Worm (Caenorhabditis elegans) whole organism, mixed stage, embryonic: Measurements from ENCODE around the gene fbxb-18.

Experiments
- bed-3 ChIP-seq: fragments of 200-800 bp; sonication (Bioruptor generic); optimal IDR thresholded peaks from 3 replicates; lab custom pipeline; 2018; ENCODE audit warnings: mild to moderate bottlenecking, missing genetic modification characterization, moderate library complexity, missing compliant biosample characterization
- ceh-39 ChIP-seq: fragments of 150-350 bp; optimal IDR thresholded peaks from 2 replicates; lab custom pipeline; 2014; ENCODE audit warnings: missing biosample characterization, missing genetic modification characterization
- ceh-43 ChIP-seq: fragments of 200-800 bp; sonication (Bioruptor generic); optimal IDR thresholded peaks from 2 replicates; lab custom pipeline; 2018; ENCODE audit warnings: mild to moderate bottlenecking, missing genetic modification characterization, moderate library complexity, missing compliant biosample characterization
- ceh-83 ChIP-seq: fragments of 200-800 bp; sonication (Bioruptor generic); optimal IDR thresholded peaks from 2 replicates; lab custom pipeline; 2018; ENCODE audit warnings: mild to moderate bottlenecking, missing genetic modification characterization, missing compliant biosample characterization
- cnd-1 ChIP-seq: fragments of 200-800 bp; sonication (Bioruptor generic); optimal IDR thresholded peaks from 2 replicates; lab custom pipeline; 2018; ENCODE audit warnings: mild to moderate bottlenecking, missing genetic modification characterization, missing compliant biosample characterization
- drap-1 ChIP-seq: fragments of 200-800 bp; sonication (Bioruptor generic); optimal IDR thresholded peaks from 3 replicates; lab custom pipeline; 2018; ENCODE audit warnings: mild to moderate bottlenecking, missing genetic modification characterization, missing compliant biosample characterization
- elt-1 ChIP-seq: sonication (generic microtip); optimal IDR thresholded peaks from 2 replicates; lab custom pipeline; 2017; ENCODE audit warnings: missing genetic modification characterization, mild to moderate bottlenecking, missing compliant biosample characterization, antibody characterized with exemption, moderate library complexity, borderline replicate concordance; ENCODE audit not compliant: insufficient read depth
- elt-3 ChIP-seq: fragments of 150-350 bp; optimal IDR thresholded peaks from 2 replicates; lab custom pipeline; 2014; ENCODE audit warnings: missing biosample characterization, missing genetic modification characterization
- flh-1 ChIP-seq: fragments of 200-800 bp; sonication (Bioruptor generic); optimal IDR thresholded peaks from 2 replicates; lab custom pipeline; 2018; ENCODE audit warnings: mild to moderate bottlenecking, missing genetic modification characterization, moderate library complexity, missing compliant biosample characterization
- ham-2 ChIP-seq: fragments of 200-800 bp; sonication (Bioruptor generic); optimal IDR thresholded peaks from 2 replicates; lab custom pipeline; 2018; ENCODE audit warnings: mild to moderate bottlenecking, missing genetic modification characterization, missing compliant biosample characterization
- hlh-1 ChIP-seq: fragments of 150-350 bp; optimal IDR thresholded peaks from 2 replicates; lab custom pipeline; 2014; ENCODE audit warnings: missing biosample characterization, missing genetic modification reagents, missing genetic modification characterization
- lin-13 ChIP-seq: fragments of 150-350 bp; optimal IDR thresholded peaks from 2 replicates; lab custom pipeline; 2014; ENCODE audit warnings: missing biosample characterization, missing genetic modification characterization
- lin-32 ChIP-seq: fragments of 200-800 bp; sonication (Bioruptor generic); optimal IDR thresholded peaks from 2 replicates; lab custom pipeline; 2018; ENCODE audit warnings: mild to moderate bottlenecking, missing genetic modification characterization, missing compliant biosample characterization
- lsy-2 ChIP-seq: fragments of 150-350 bp; optimal IDR thresholded peaks from 2 replicates; lab custom pipeline; 2014; ENCODE audit warnings: missing biosample characterization, missing genetic modification characterization
- mab-5 ChIP-seq: fragments of 150-350 bp; optimal IDR thresholded peaks from 2 replicates; lab custom pipeline; 2014; ENCODE audit warnings: missing biosample characterization, missing genetic modification characterization
- mep-1 ChIP-seq: fragments of 150-350 bp; optimal IDR thresholded peaks from 2 replicates; lab custom pipeline; 2017; ENCODE audit warnings: missing biosample characterization, missing genetic modification reagents, missing genetic modification characterization, inconsistent platforms
- mls-2 ChIP-seq: sonication (generic microtip); optimal IDR thresholded peaks from 2 replicates; lab custom pipeline; 2016; ENCODE audit warnings: mild to moderate bottlenecking, missing genetic modification characterization, moderate library complexity, missing compliant biosample characterization
- nhr-12 ChIP-seq: fragments of 150-350 bp; optimal IDR thresholded peaks from 2 replicates; lab custom pipeline; 2014; ENCODE audit warnings: missing biosample characterization, missing genetic modification characterization
- nhr-2 ChIP-seq: fragments of 150-350 bp; optimal IDR thresholded peaks from 2 replicates; lab custom pipeline; 2014; ENCODE audit warnings: missing biosample characterization, missing genetic modification characterization
- nhr-237 ChIP-seq: fragments of 150-350 bp; optimal IDR thresholded peaks from 2 replicates; lab custom pipeline; 2014; ENCODE audit warnings: missing biosample characterization, missing genetic modification characterization
- nhr-28 ChIP-seq: fragments of 150-350 bp; optimal IDR thresholded peaks from 2 replicates; lab custom pipeline; 2014; ENCODE audit warnings: missing biosample characterization, missing genetic modification characterization
- nhr-76 ChIP-seq: sonication (generic microtip); optimal IDR thresholded peaks from 2 replicates; lab custom pipeline; 2017; ENCODE audit warnings: missing biosample characterization, missing genetic modification characterization
- sem-2 ChIP-seq: fragments of 200-800 bp; sonication (Bioruptor generic); optimal IDR thresholded peaks from 2 replicates; lab custom pipeline; 2018; ENCODE audit warnings: mild to moderate bottlenecking, missing genetic modification characterization, missing compliant biosample characterization
- snpc-4 ChIP-seq: fragments of 150-350 bp; optimal IDR thresholded peaks from 2 replicates; lab custom pipeline; 2014; ENCODE audit warnings: missing biosample characterization, missing genetic modification characterization
- sptf-1 ChIP-seq: sonication (generic microtip); optimal IDR thresholded peaks from 2 replicates; lab custom pipeline; 2017; ENCODE audit warnings: mild to moderate bottlenecking, missing genetic modification characterization, moderate library complexity, missing compliant biosample characterization
- tbx-8 ChIP-seq: fragments of 200-800 bp; sonication (Bioruptor generic); optimal IDR thresholded peaks from 2 replicates; lab custom pipeline; 2018; ENCODE audit warnings: mild to moderate bottlenecking, missing genetic modification characterization, moderate library complexity, missing compliant biosample characterization
- unc-120 ChIP-seq: sonication (generic microtip); optimal IDR thresholded peaks from 2 replicates; lab custom pipeline; 2017; ENCODE audit warnings: missing genetic modification characterization, missing compliant biosample characterization; ENCODE audit not compliant: poor library complexity, severe bottlenecking
- unc-39 ChIP-seq: fragments of 150-350 bp; optimal IDR thresholded peaks from 2 replicates; lab custom pipeline; 2014; ENCODE audit warnings: missing biosample characterization, missing genetic modification characterization
- unc-62 ChIP-seq: fragments of 150-350 bp; optimal IDR thresholded peaks from 2 replicates; lab custom pipeline; 2014; ENCODE audit warnings: missing biosample characterization, missing genetic modification reagents, missing genetic modification characterization
- zip-8 ChIP-seq: fragments of 150-350 bp; optimal IDR thresholded peaks from 2 replicates; lab custom pipeline; 2014; ENCODE audit warnings: missing biosample characterization, missing genetic modification characterization

fbxb-18 gene

DNA sequence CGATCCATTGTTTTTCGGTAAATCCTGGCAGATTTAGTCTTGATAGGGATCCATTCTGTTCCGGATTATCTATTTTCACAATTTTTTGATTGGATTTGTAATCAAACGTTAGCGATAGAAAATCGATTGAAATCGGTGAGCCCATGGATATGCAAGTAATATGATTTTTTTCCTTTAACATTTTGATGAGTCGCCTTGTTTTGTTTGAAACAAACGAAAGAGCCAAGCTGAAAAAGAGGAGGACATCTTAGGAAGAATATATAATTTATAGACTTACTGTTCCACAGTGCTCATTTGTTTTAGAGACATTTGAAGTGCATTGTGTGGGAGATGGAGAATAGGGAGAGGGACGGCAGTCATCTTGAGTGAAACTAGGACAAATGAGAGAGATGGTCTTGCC lies at the start of gene fbxb-18, which contains the start of gene fbxb-19:
TSS of gene fbxb-18 (minus strand) at position 101 of the 400 bp plus-strand sequence.
TSS of gene fbxb-19 (minus strand) at position 369 of the 400 bp plus-strand sequence.
- no peak for TF ChIP-seq cnd-1
- no peak for TF ChIP-seq ceh-39 (tag; lab: Kevin White, UChicago)
- no peak for TF ChIP-seq elt-1 (tag; lab: Kevin White, UChicago)
- no peak for TF ChIP-seq lsy-2 (tag; lab: Kevin White, UChicago)
- no peak for TF ChIP-seq nhr-76
- no peak for TF ChIP-seq ceh-83 (GFP tag; lab: Kevin White, UChicago)

DNA sequence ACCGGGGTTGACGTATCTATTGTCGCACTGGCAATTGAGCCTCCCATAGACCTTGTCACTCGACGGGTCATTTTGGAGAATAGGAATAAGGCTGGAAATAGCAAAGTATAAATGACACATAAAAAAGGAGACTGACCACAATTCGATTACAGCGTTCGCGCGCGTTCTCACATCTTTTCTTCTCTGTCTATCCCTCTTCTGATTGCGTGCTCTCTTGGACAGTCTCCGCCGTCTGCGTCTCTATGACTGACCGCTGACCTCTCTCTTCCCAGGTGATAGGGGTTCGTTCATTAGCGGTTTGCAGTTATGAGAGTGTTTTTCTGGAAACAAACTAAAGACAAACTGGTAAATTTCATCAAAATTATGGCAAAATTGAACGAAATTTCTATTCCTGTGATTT lies 47.6 kb upstream of the fbxb-18 start, which contains the start of gene ceh-83:
TSS of gene ceh-83 (minus strand) at position 181 of the 400 bp plus-strand sequence.
- TF ChIP-seq bed-3 (GFP tag; lab: Kevin White, UChicago): no peak
- TF ChIP-seq lin-13 (tag; lab: Kevin White, UChicago): no peak
- TF ChIP-seq elt-1 (tag; lab: Kevin White, UChicago): no peak
- no peak for TF ChIP-seq nhr-2 (tag; lab: Kevin White, UChicago)
- no peak for TF ChIP-seq ceh-39 (tag; lab: Kevin White, UChicago)
- no peak for TF ChIP-seq sem-2
- TF ChIP-seq unc-39 (tag; lab: Kevin White, UChicago): no peak

DNA sequence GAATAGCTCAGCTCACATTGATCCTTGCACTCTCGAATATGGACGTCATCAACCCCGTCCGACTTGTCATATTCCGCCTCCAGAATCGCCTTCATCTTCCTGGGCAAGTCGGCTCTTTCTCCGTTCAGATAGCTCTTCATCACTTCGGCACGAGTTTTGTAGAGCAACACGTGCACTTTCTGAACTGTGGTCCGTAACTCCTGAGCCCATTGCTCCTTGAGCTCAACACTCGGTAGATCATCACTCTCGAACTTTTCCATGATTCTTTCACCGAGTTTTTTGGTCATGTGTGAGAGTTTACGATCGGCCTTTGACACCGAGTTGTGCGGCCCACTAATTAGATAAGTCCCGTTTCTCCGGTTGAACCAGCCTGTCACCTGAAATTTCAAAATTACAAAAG lies 46.4 kb upstream of the fbxb-18 start:
- TF ChIP-seq drap-1 (no peak), unc-62 (GFP tag; lab: Kevin White, UChicago) (no peak), hlh-1 (tag; lab: Kevin White, UChicago) (no peak), mep-1 (tag; lab: Kevin White, UChicago) (no peak)

DNA sequence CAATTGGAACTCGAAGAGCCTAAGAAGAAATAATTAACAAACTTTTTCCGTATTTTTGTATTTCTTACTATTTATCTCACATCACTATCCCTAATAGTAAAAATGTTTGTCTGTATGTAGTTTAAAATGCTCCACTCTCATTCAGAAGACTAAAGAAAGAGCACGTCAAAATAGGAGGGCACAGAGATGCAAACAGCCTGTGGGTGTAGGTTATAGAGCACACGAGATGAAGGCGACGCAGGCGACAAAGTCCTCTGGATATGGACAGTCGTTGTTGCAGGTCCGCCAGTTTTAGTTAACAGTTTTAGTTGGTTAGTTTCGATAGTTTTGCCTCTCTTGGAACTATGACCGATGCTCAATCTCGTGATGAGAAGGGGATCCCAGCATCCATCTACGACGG lies 43.2 kb upstream of the fbxb-18 start, which contains the start of gene ceh-82:
TSS of gene ceh-82 (plus strand) at position 301 of the 400 bp plus-strand sequence.
- TF ChIP-seq nhr-237 (tag; lab: Kevin White, UChicago): no peak
- no peak for TF ChIP-seq unc-62 (GFP tag; lab: Kevin White, UChicago)
- TF ChIP-seq unc-120 (tag; lab: Kevin White, UChicago): no peak
- TF ChIP-seq bed-3 (GFP tag; lab: Kevin White, UChicago): no peak
- no peak for TF ChIP-seq zip-8 (tag; lab: Kevin White, UChicago)
- TF ChIP-seq snpc-4 (tag; lab: Kevin White, UChicago): no peak
- TF ChIP-seq ceh-39 (tag; lab: Kevin White, UChicago): no peak
- TF ChIP-seq cnd-1: no peak
- TF ChIP-seq elt-1 (tag; lab: Kevin White, UChicago): no peak
- no peak for TF ChIP-seq mab-5
- TF ChIP-seq elt-3: no peak
- no peak for TF ChIP-seq ham-2 (GFP tag; lab: Kevin White, UChicago)
- TF ChIP-seq lin-13 (tag; lab: Kevin White, UChicago): no peak
- TF ChIP-seq tbx-8 (GFP tag; lab: Kevin White, UChicago): no peak
- no peak for TF ChIP-seq mep-1 (tag; lab: Kevin White, UChicago)
- no peak for TF ChIP-seq sptf-1 (tag; lab: Kevin White, UChicago)
- no peak for TF ChIP-seq hlh-1 (tag; lab: Kevin White, UChicago)
- TF ChIP-seq nhr-12 (tag; lab: Kevin White, UChicago): no peak
- TF ChIP-seq sem-2: no peak

DNA sequence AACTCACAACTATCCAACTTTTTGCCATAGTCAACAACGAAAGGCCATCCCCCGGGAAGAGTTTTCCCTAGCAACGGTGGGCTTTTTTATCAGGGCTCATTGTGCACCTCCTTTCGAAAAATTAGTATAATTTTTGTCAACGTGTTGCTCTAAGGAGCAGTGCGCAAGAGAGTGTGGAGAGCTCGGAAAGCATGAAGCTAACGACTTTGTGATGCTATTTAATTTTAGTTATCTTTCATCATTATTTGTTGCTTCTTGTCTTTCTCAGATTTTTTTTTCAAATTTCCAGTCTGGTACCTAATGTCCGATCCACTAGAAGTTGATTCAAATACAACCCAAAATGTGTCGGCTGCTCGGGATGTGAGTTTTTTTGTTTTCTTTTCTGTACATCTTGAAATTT lies 41.4 kb upstream of the fbxb-18 start, which contains the start of gene ceh-81:
TSS of gene ceh-81 (plus strand) at position 301 of the 400 bp plus-strand sequence.
- no peak for TF ChIP-seq nhr-28
- TF ChIP-seq elt-1 (tag; lab: Kevin White, UChicago): no peak
- no peak for TF ChIP-seq mep-1 (tag; lab: Kevin White, UChicago)
- no peak for TF ChIP-seq flh-1 (GFP tag; lab: Kevin White, UChicago)
- no peak for TF ChIP-seq nhr-12 (tag; lab: Kevin White, UChicago)
- TF ChIP-seq elt-3: no peak
- no peak for TF ChIP-seq unc-39 (tag; lab: Kevin White, UChicago)
- TF ChIP-seq hlh-1 (tag; lab: Kevin White, UChicago): no peak

DNA sequence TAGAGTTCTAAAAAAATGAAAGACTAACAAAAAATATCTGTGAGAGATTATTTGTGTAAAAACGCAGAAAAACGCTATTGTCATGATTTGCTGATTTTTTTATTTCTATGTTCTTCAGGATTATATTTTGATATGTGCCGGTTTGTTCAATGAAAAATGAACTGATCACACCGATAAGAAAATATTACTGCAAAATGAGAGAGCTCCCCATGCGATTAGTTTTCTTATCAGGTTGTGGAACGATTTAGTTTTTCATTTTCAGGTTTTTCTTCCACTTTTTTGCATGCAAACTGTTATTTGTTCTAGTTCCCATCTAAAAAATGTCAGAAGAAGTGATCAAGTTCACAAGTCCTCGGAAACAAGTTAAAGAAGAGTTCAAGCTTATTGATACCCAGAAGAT lies 39.5 kb upstream of the fbxb-18 start, which contains the start of gene btb-9:
TSS of gene btb-9 (plus strand) at position 254 of the 400 bp plus-strand sequence.
- TF ChIP-seq nhr-12 (tag; lab: Kevin White, UChicago): no peak
- TF ChIP-seq lsy-2 (tag; lab: Kevin White, UChicago): no peak
- TF ChIP-seq snpc-4 (tag; lab: Kevin White, UChicago): no peak
- TF ChIP-seq elt-3: no peak
- no peak for TF ChIP-seq ceh-83 (GFP tag; lab: Kevin White, UChicago)
- no peak for TF ChIP-seq lin-32 (GFP tag; lab: Kevin White, UChicago)
- TF ChIP-seq nhr-28: no peak
- no peak for TF ChIP-seq mab-5
- no peak for TF ChIP-seq ham-2 (GFP tag; lab: Kevin White, UChicago)
- TF ChIP-seq zip-8 (tag; lab: Kevin White, UChicago): no peak
- TF ChIP-seq nhr-76: no peak
- TF ChIP-seq mls-2 (tag; lab: Kevin White, UChicago): no peak
- no peak for TF ChIP-seq ceh-43 (GFP tag; lab: Kevin White, UChicago)
- no peak for TF ChIP-seq unc-120 (tag; lab: Kevin White, UChicago)
